Fruit fly (Drosophila melanogaster) whole organism, adult: ENCODE data around the gene spict.

Source experiments
- CG11617 ChIP-seq: fragments of 200-800 bp; sonication (Bioruptor generic); optimal IDR thresholded peaks from 2 replicates; lab custom pipeline; 2017; ENCODE audit warnings: mild to moderate bottlenecking, missing biosample characterization, missing genetic modification reagents, missing genetic modification characterization
- Clk ChIP-seq: fragments of 200-800 bp; sonication (Bioruptor generic); optimal IDR thresholded peaks from 2 replicates; lab custom pipeline; 2017; ENCODE audit warnings: missing biosample characterization, missing genetic modification characterization
- kay ChIP-seq: fragments of 200-800 bp; sonication (Bioruptor generic); peaks from one replicate; lab custom pipeline; 2016; ENCODE audit warnings: missing biosample characterization, missing genetic modification characterization, borderline replicate concordance
- ovo ChIP-seq: fragments of 200-800 bp; sonication (Bioruptor generic); optimal IDR thresholded peaks from 2 replicates; lab custom pipeline; 2016; ENCODE audit warnings: missing biosample characterization, missing genetic modification characterization
- tj ChIP-seq: fragments of 200-800 bp; sonication (Bioruptor generic); optimal IDR thresholded peaks from 3 replicates; lab custom pipeline; 2017; ENCODE audit warnings: missing biosample characterization, mild to moderate bottlenecking, missing genetic modification characterization, moderate library complexity
- toe ChIP-seq: fragments of 200-800 bp; sonication (Bioruptor generic); optimal IDR thresholded peaks from 2 replicates; lab custom pipeline; 2016; ENCODE audit warnings: missing biosample characterization, missing genetic modification characterization

- no peak for TF ChIP-seq tj (GFP tag; lab: Kevin White, UChicago)
- no peak for TF ChIP-seq toe (GFP tag; lab: Kevin White, UChicago)
- no peak for TF ChIP-seq Clk
- TF ChIP-seq CG11617 (GFP tag; lab: Kevin White, UChicago), result no peak
- TF ChIP-seq ovo (GFP tag; lab: Kevin White, UChicago), result no peak
- TF ChIP-seq kay (GFP tag; lab: Kevin White, UChicago), result no peak
Observed at dm6 chr2L:12678286-12678685, 26.2 kb upstream of the spict start.
